Worm (Caenorhabditis elegans) whole organism, young adult: ENCODE measurements around the gene xbx-1.

Experiments
- B0035.1 ChIP-seq: sonication (generic microtip); optimal IDR thresholded peaks from 2 replicates; lab custom pipeline; 2016; ENCODE audit warnings: missing genetic modification characterization, mild to moderate bottlenecking, missing compliant biosample characterization, missing genotype, missing genetic modification reagents
- C06A6.2 ChIP-seq: fragments of 200-800 bp; sonication (Bioruptor generic); conservative IDR thresholded peaks from 2 replicates; pipeline ENCODE4 v1.3.6; 2022; ENCODE audit warnings: missing genetic modification characterization, missing compliant biosample characterization
- C17E4.6 ChIP-seq: fragments of 200-800 bp; sonication (Bioruptor generic); IDR thresholded peaks from 2 replicates; pipeline ENCODE4 v1.3.6; 2022; ENCODE audit warnings: missing genetic modification reagents, missing genetic modification characterization, missing compliant biosample characterization
- F22D6.2 ChIP-seq: sonication (generic microtip); optimal IDR thresholded peaks from 2 replicates; lab custom pipeline; 2016; ENCODE audit warnings: mild to moderate bottlenecking, missing genetic modification characterization, missing compliant biosample characterization
- F39B2.1 ChIP-seq: fragments of 200-800 bp; sonication (Bioruptor generic); IDR thresholded peaks from 2 replicates; pipeline ENCODE4 v1.3.6; 2022; ENCODE audit warnings: missing genetic modification reagents, missing genetic modification characterization, missing compliant biosample characterization
- F52B5.7 ChIP-seq: sonication (generic microtip); optimal IDR thresholded peaks from 2 replicates; lab custom pipeline; 2016; ENCODE audit warnings: mild to moderate bottlenecking, missing genetic modification characterization, missing compliant biosample characterization
- F57C9.4 ChIP-seq: sonication (generic microtip); optimal IDR thresholded peaks from 2 replicates; lab custom pipeline; 2017; ENCODE audit warnings: mild to moderate bottlenecking, missing genetic modification characterization, missing compliant biosample characterization
- K12H6.12 ChIP-seq: fragments of 200-800 bp; sonication (Bioruptor generic); optimal IDR thresholded peaks from 2 replicates; lab custom pipeline; 2018; ENCODE audit warnings: mild to moderate bottlenecking, missing genetic modification characterization, missing compliant biosample characterization
- T07F8.4 ChIP-seq: sonication (generic microtip); optimal IDR thresholded peaks from 2 replicates; lab custom pipeline; 2016; ENCODE audit warnings: mild to moderate bottlenecking, missing genetic modification characterization, moderate library complexity, missing compliant biosample characterization
- Y53G8AR.9 ChIP-seq: fragments of 200-800 bp; sonication (Bioruptor generic); conservative IDR thresholded peaks from 2 replicates; pipeline ENCODE4 v1.3.6; 2022; ENCODE audit warnings: missing genetic modification reagents, missing genetic modification characterization, missing compliant biosample characterization
- Y95B8A.8 ChIP-seq: fragments of 200-800 bp; sonication (Bioruptor generic); IDR thresholded peaks from 2 replicates; pipeline ENCODE4 v1.3.6; 2022; ENCODE audit warnings: missing genetic modification reagents, missing genetic modification characterization, missing compliant biosample characterization
- ama-1 ChIP-seq, 3 experiments: fragments of 150-350 bp in 1 of 3; sonication (generic microtip) in 2 of 3; optimal IDR thresholded peaks; 2 replicates each; lab custom pipeline; 2014 to 2018; ENCODE audit warnings: missing biosample characterization in 2 of 3, missing genetic modification characterization in 2 of 3, missing genetic modification reagents in 2 of 3
- athp-1 ChIP-seq: sonication (generic microtip); optimal IDR thresholded peaks from 2 replicates; lab custom pipeline; 2017; ENCODE audit warnings: mild to moderate bottlenecking, missing genetic modification characterization, missing compliant biosample characterization
- attf-5 ChIP-seq: fragments of 200-800 bp; sonication (Bioruptor generic); optimal IDR thresholded peaks from 2 replicates; lab custom pipeline; 2018; ENCODE audit warnings: mild to moderate bottlenecking, missing genetic modification characterization, missing compliant biosample characterization
- bed-1 ChIP-seq: fragments of 200-800 bp; sonication (Bioruptor generic); IDR thresholded peaks from 2 replicates; pipeline ENCODE4 v1.3.6; 2022; ENCODE audit warnings: missing genetic modification reagents, missing genetic modification characterization, missing compliant biosample characterization
- bed-2 ChIP-seq: fragments of 200-800 bp; sonication (Bioruptor generic); IDR thresholded peaks from 2 replicates; pipeline ENCODE4 v1.3.6; 2022; ENCODE audit warnings: missing genetic modification reagents, missing genetic modification characterization, missing compliant biosample characterization
- ceh-100 ChIP-seq: fragments of 200-800 bp; sonication (Bioruptor generic); IDR thresholded peaks from 2 replicates; pipeline ENCODE4 v1.3.6; 2022; ENCODE audit warnings: missing genetic modification reagents, missing genetic modification characterization, missing compliant biosample characterization
- dox-1 ChIP-seq: fragments of 200-800 bp; sonication (Bioruptor generic); IDR thresholded peaks from 2 replicates; pipeline ENCODE4 v1.3.6; 2022; ENCODE audit warnings: missing genetic modification reagents, missing genetic modification characterization, missing compliant biosample characterization
- dpl-1 ChIP-seq: fragments of 150-350 bp; optimal IDR thresholded peaks from 2 replicates; lab custom pipeline; 2014; ENCODE audit warnings: missing biosample characterization, missing genetic modification reagents, missing genetic modification characterization
- efl-1 ChIP-seq: fragments of 150-350 bp; optimal IDR thresholded peaks from 2 replicates; lab custom pipeline; 2014; ENCODE audit warnings: missing biosample characterization, missing genetic modification reagents, missing genetic modification characterization
- hlh-12 ChIP-seq: sonication (generic microtip); optimal IDR thresholded peaks from 2 replicates; lab custom pipeline; 2016; ENCODE audit warnings: missing genetic modification characterization, missing compliant biosample characterization
- let-607 ChIP-seq, 2 experiments: fragments of 200-800 bp in 1 of 2; sonication (Bioruptor generic) in 1 of 2; sonication (generic microtip) in 1 of 2; optimal IDR thresholded peaks; 2 replicates each; lab custom pipeline; 2016 to 2018; ENCODE audit warnings: mild to moderate bottlenecking in 2 of 2, missing compliant biosample characterization in 2 of 2, missing genetic modification characterization in 2 of 2, moderate library complexity in 2 of 2, missing genotype in 1 of 2
- lin-35 ChIP-seq, 3 experiments: fragments of 150-350 bp in 2 of 3; sonication (generic microtip) in 1 of 3; optimal IDR thresholded peaks; 2 replicates each; lab custom pipeline; 2014 to 2018; ENCODE audit warnings: missing biosample characterization in 3 of 3, missing genetic modification characterization in 3 of 3, missing genetic modification reagents in 3 of 3
- madf-3 ChIP-seq: fragments of 200-800 bp; sonication (Bioruptor generic); IDR thresholded peaks from 2 replicates; pipeline ENCODE4 v1.3.6; 2022; ENCODE audit warnings: missing genetic modification reagents, missing genetic modification characterization, missing compliant biosample characterization
- mel-28 ChIP-seq: sonication (generic microtip); optimal IDR thresholded peaks from 2 replicates; lab custom pipeline; 2016; ENCODE audit warnings: borderline replicate concordance, mild to moderate bottlenecking, missing genetic modification characterization, missing compliant biosample characterization
- mxl-1 ChIP-seq: sonication (generic microtip); optimal IDR thresholded peaks from 2 replicates; lab custom pipeline; 2016; ENCODE audit warnings: missing genetic modification characterization, missing compliant biosample characterization
- nfya-2 ChIP-seq: fragments of 200-800 bp; sonication (Bioruptor generic); IDR thresholded peaks from 2 replicates; pipeline ENCODE4 v1.3.6; 2022; ENCODE audit warnings: missing genetic modification reagents, missing genetic modification characterization, missing compliant biosample characterization
- nhr-120 ChIP-seq: fragments of 200-800 bp; sonication (Bioruptor generic); IDR thresholded peaks from 2 replicates; pipeline ENCODE4 v1.3.6; 2022; ENCODE audit warnings: missing genetic modification characterization, missing compliant biosample characterization
- nhr-179 ChIP-seq: sonication (generic microtip); optimal IDR thresholded peaks from 2 replicates; lab custom pipeline; 2016; ENCODE audit warnings: mild to moderate bottlenecking, missing genetic modification characterization, missing compliant biosample characterization
- nhr-27 ChIP-seq: fragments of 200-800 bp; sonication (Bioruptor generic); optimal IDR thresholded peaks from 2 replicates; lab custom pipeline; 2018; ENCODE audit warnings: mild to moderate bottlenecking, missing genetic modification characterization, moderate library complexity, missing compliant biosample characterization
- pbrm-1 ChIP-seq: fragments of 200-800 bp; sonication (Bioruptor generic); IDR thresholded peaks from 2 replicates; pipeline ENCODE4 v1.3.6; 2022; ENCODE audit warnings: missing genetic modification reagents, missing genetic modification characterization, missing compliant biosample characterization
- rpc-1 ChIP-seq, 2 experiments: fragments of 150-350 bp in 1 of 2; sonication (generic microtip) in 1 of 2; optimal IDR thresholded peaks; 2 replicates each; lab custom pipeline; 2014 to 2018; ENCODE audit warnings: missing biosample characterization in 1 of 2, missing genetic modification characterization in 1 of 2, missing genetic modification reagents in 1 of 2, missing genotype in 1 of 2
- sdz-38 ChIP-seq: sonication (generic microtip); optimal IDR thresholded peaks from 2 replicates; lab custom pipeline; 2016; ENCODE audit warnings: missing genotype, missing genetic modification characterization, missing compliant biosample characterization
- sea-2 ChIP-seq: fragments of 200-800 bp; sonication (Bioruptor generic); IDR thresholded peaks from 2 replicates; pipeline ENCODE4 v1.3.6; 2022; ENCODE audit warnings: missing genetic modification characterization, missing compliant biosample characterization
- snpc-1.1 ChIP-seq: sonication (generic microtip); optimal IDR thresholded peaks from 2 replicates; lab custom pipeline; 2017; ENCODE audit warnings: missing genetic modification characterization, mild to moderate bottlenecking, missing compliant biosample characterization, antibody characterized with exemption, moderate library complexity, missing genotype, missing genetic modification reagents; ENCODE audit not compliant: insufficient read depth
- snpc-3.4 ChIP-seq: sonication (generic microtip); optimal IDR thresholded peaks from 2 replicates; lab custom pipeline; 2017; ENCODE audit warnings: missing genetic modification characterization, mild to moderate bottlenecking, missing compliant biosample characterization, antibody characterized with exemption, moderate library complexity, missing genotype, missing genetic modification reagents
- snpc-4 ChIP-seq, 5 experiments: fragments of 150-350 bp in 1 of 5; sonication (generic microtip) in 4 of 5; optimal IDR thresholded peaks; 2 replicates each; lab custom pipeline; 2014 to 2018; ENCODE audit warnings: missing genetic modification characterization in 5 of 5, missing biosample characterization in 3 of 5, antibody characterized with exemption in 2 of 5, mild to moderate bottlenecking in 2 of 5, missing compliant biosample characterization in 2 of 5, missing genotype in 2 of 5, moderate library complexity in 2 of 5, missing genetic modification reagents in 1 of 5
- tlf-1 ChIP-seq: fragments of 200-800 bp; sonication (Bioruptor generic); optimal IDR thresholded peaks from 2 replicates; lab custom pipeline; 2018; ENCODE audit warnings: mild to moderate bottlenecking, missing genetic modification characterization, missing compliant biosample characterization
- zim-3 ChIP-seq: sonication (generic microtip); optimal IDR thresholded peaks from 2 replicates; lab custom pipeline; 2017; ENCODE audit warnings: mild to moderate bottlenecking, missing genetic modification characterization, moderate library complexity, missing compliant biosample characterization
- ztf-18 ChIP-seq: sonication (generic microtip); optimal IDR thresholded peaks from 2 replicates; lab custom pipeline; 2016; ENCODE audit warnings: missing genotype, mild to moderate bottlenecking, missing genetic modification characterization, missing compliant biosample characterization
- ztf-22 ChIP-seq: fragments of 200-800 bp; sonication (Bioruptor generic); optimal IDR thresholded peaks from 2 replicates; lab custom pipeline; 2018; ENCODE audit warnings: mild to moderate bottlenecking, missing genetic modification characterization, moderate library complexity, missing compliant biosample characterization
- ztf-25 ChIP-seq: fragments of 200-800 bp; sonication (Bioruptor generic); IDR thresholded peaks from 2 replicates; pipeline ENCODE4 v1.3.6; 2022; ENCODE audit warnings: missing genetic modification reagents, missing genetic modification characterization, missing compliant biosample characterization
- ztf-26 ChIP-seq: sonication (generic microtip); optimal IDR thresholded peaks from 2 replicates; lab custom pipeline; 2017; ENCODE audit warnings: missing genetic modification characterization, missing compliant biosample characterization
- ztf-3 ChIP-seq: fragments of 200-800 bp; sonication (Bioruptor generic); optimal IDR thresholded peaks from 2 replicates; lab custom pipeline; 2018; ENCODE audit warnings: mild to moderate bottlenecking, missing genetic modification characterization, missing compliant biosample characterization
- ztf-6 ChIP-seq: fragments of 200-800 bp; sonication (Bioruptor generic); IDR thresholded peaks from 2 replicates; pipeline ENCODE4 v1.3.6; 2022; ENCODE audit warnings: missing genetic modification reagents, missing genetic modification characterization, missing compliant biosample characterization

xbx-1 gene

DNA sequence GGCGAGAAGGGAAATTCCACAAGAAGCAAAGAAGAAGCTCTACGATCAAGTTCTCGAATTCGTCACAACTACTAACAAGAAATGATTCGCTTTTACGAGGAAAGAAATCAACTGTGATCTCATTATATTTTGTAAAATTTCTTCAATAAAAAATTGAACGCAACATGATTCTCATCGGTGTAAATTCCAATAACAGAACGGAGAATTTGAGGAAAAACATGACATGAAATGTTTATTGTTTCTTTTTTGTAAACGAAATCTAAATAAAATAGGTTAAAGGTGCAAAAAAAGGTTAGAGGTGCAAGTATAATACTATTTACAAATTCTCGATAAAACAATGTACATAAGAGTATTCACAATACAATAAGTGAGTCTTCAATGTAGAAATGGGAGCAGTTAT is 11.5 kb downstream of the xbx-1 start (continued):
- TF ChIP-seq C06A6.2 (GFP tag; lab: Robert Waterston, UW) (no peak), nhr-27 (tag; lab: Kevin White, UChicago) (no peak), dox-1 (GFP tag; lab: Robert Waterston, UW) (no peak; the same call in 1 of the 2 replicates)
- TF ChIP-seq, all 124 proteins: peak for 37

ce11 chrV:14992627-14993117 is 12.6 kb downstream of the xbx-1 start, which contains the start of gene T01C3.3:
TSS of gene T01C3.3 (minus strand) at chrV:14992677.
- TF ChIP-seq let-607 (tag; optimal IDR thresholded peaks at IDR 0.05; lab: Kevin White, UChicago) (no peak), ama-1 (optimal IDR thresholded peaks at IDR 0.05; lab: Kevin White, UChicago) (no peak), ama-1 (GFP tag; optimal IDR thresholded peaks at IDR 0.05; lab: Kevin White, UChicago) (no peak), bed-1 (GFP tag; lab: Robert Waterston, UW) (no peak), efl-1 (GFP tag; lab: Kevin White, UChicago) (peak; percentile 98), ztf-22 (GFP tag; lab: Kevin White, UChicago) (no peak), bed-2 (GFP tag; lab: Robert Waterston, UW) (no peak), lin-35 (GFP tag; optimal IDR thresholded peaks at IDR 0.05; lab: Kevin White, UChicago) (peak in 1 of 3 experiments; percentile 59), ztf-3 (GFP tag; lab: Kevin White, UChicago) (no peak), F57C9.4 (no peak), ztf-18 (no peak), snpc-4 (GFP tag; optimal IDR thresholded peaks at IDR 0.05; lab: Kevin White, UChicago) (peak; percentile 22), snpc-4 (tag; optimal IDR thresholded peaks at IDR 0.05; lab: Kevin White, UChicago) (peak in 1 of 4 experiments; percentile 10), mel-28 (tag; lab: Kevin White, UChicago) (no peak), ztf-25 (GFP tag; lab: Robert Waterston, UW) (0 out of 2 replicates have a peak, but pooled peaks have one; percentile 24), T07F8.4 (tag; lab: Kevin White, UChicago) (no peak), sdz-38 (tag; lab: Kevin White, UChicago) (no peak), snpc-1.1 (tag; lab: Kevin White, UChicago) (no peak), sea-2 (GFP tag; lab: Robert Waterston, UW) (no peak), F39B2.1 (GFP tag; lab: Robert Waterston, UW) (no peak), ztf-26 (tag; lab: Kevin White, UChicago) (no peak), ztf-6 (GFP tag; lab: Robert Waterston, UW) (no peak), Y53G8AR.9 (GFP tag; lab: Robert Waterston, UW) (no peak), rpc-1 (optimal IDR thresholded peaks at IDR 0.05; lab: Kevin White, UChicago) (no peak), rpc-1 (tag; optimal IDR thresholded peaks at IDR 0.05; lab: Kevin White, UChicago) (no peak), tlf-1 (GFP tag; lab: Kevin White, UChicago) (peak; percentile 54), Y95B8A.8 (peak; percentile 51; the same call in 1 of the 2 replicates), attf-5 (GFP tag; lab: Kevin White, UChicago) (no peak), F52B5.7 (tag; lab: Kevin White, UChicago) (no peak), madf-3 (GFP tag; lab: Robert Waterston, UW) (peak; percentile 78; the same call in 1 of the 2 replicates), pbrm-1 (GFP tag; lab: Robert Waterston, UW) (0 out of 2 replicates have a peak, but pooled peaks have one; percentile 35), hlh-12 (tag; lab: Kevin White, UChicago) (no peak), ceh-100 (GFP tag; lab: Robert Waterston, UW) (0 out of 2 replicates have a peak, but pooled peaks have one; percentile 32), snpc-3.4 (tag; lab: Kevin White, UChicago) (peak; percentile 72), zim-3 (tag; lab: Kevin White, UChicago) (no peak), K12H6.12 (tag; lab: Kevin White, UChicago) (no peak), mxl-1 (tag; lab: Kevin White, UChicago) (no peak), nhr-179 (tag; lab: Kevin White, UChicago) (no peak), dpl-1 (GFP tag; lab: Kevin White, UChicago) (peak; percentile 93), nhr-120 (GFP tag; lab: Robert Waterston, UW) (no peak), athp-1 (no peak), B0035.1 (tag; lab: Kevin White, UChicago) (no peak), C17E4.6 (GFP tag; lab: Robert Waterston, UW) (0 out of 2 replicates have a peak, but pooled peaks have one; percentile 34), nfya-2 (GFP tag; lab: Robert Waterston, UW) (no peak), F22D6.2 (no peak)
